Worm (Caenorhabditis elegans) whole organism, L4 larva: ENCODE data around the gene grl-17.

Source experiments
- F49E8.2 ChIP-seq: sonication (generic microtip); optimal IDR thresholded peaks from 2 replicates; lab custom pipeline; 2016; ENCODE audit warnings: missing compliant biosample characterization, mild to moderate bottlenecking, missing genetic modification characterization, borderline replicate concordance
- Y48G9A.11 ChIP-seq: fragments of 200-800 bp; sonication (Bioruptor generic); IDR thresholded peaks from 2 replicates; pipeline ENCODE4 v1.3.6; 2022; ENCODE audit warnings: missing genetic modification reagents, missing genetic modification characterization, missing compliant biosample characterization
- Y5F2A.4 ChIP-seq: fragments of 200-800 bp; sonication (Bioruptor generic); optimal IDR thresholded peaks from 2 replicates; lab custom pipeline; 2018; ENCODE audit warnings: mild to moderate bottlenecking, missing genetic modification characterization, missing compliant biosample characterization
- ZK337.2 ChIP-seq: fragments of 200-800 bp; sonication (Bioruptor generic); IDR thresholded peaks from 2 replicates; pipeline ENCODE4 v1.3.6; 2022; ENCODE audit warnings: missing genetic modification reagents, missing genetic modification characterization, missing compliant biosample characterization
- ceh-32 ChIP-seq: sonication (generic microtip); optimal IDR thresholded peaks from 2 replicates; lab custom pipeline; 2016; ENCODE audit warnings: mild to moderate bottlenecking, missing genetic modification characterization, missing compliant biosample characterization; ENCODE audit not compliant: poor library complexity
- ces-1 ChIP-seq: fragments of 150-350 bp; sonication (generic microtip); optimal IDR thresholded peaks from 4 replicates; lab custom pipeline; 2014; ENCODE audit warnings: missing biosample characterization, missing genetic modification reagents, missing genetic modification characterization
- cey-2 ChIP-seq: sonication (generic microtip); optimal IDR thresholded peaks from 3 replicates; lab custom pipeline; 2017; ENCODE audit warnings: missing genetic modification characterization, mild to moderate bottlenecking, missing compliant biosample characterization, antibody characterized with exemption, borderline replicate concordance; ENCODE audit not compliant: insufficient read depth
- daf-16 ChIP-seq, 3 experiments: sonication (generic microtip); optimal IDR thresholded peaks; 2 replicates each; lab custom pipeline; 2016 to 2017; ENCODE audit warnings: missing genetic modification characterization in 3 of 3, missing genetic modification reagents in 3 of 3, mild to moderate bottlenecking in 2 of 3, missing compliant biosample characterization in 2 of 3, missing biosample characterization in 1 of 3, moderate library complexity in 1 of 3
- daf-19 ChIP-seq: fragments of 200-800 bp; sonication (Bioruptor generic); conservative IDR thresholded peaks from 2 replicates; pipeline ENCODE4 v1.3.6; 2022; ENCODE audit warnings: missing genetic modification characterization, missing compliant biosample characterization
- dmd-6 ChIP-seq: fragments of 200-800 bp; sonication (Bioruptor generic); IDR thresholded peaks from 2 replicates; pipeline ENCODE4 v1.3.6; 2022; ENCODE audit warnings: missing genetic modification reagents, missing genetic modification characterization, missing compliant biosample characterization
- dmd-8 ChIP-seq: fragments of 200-800 bp; sonication (Bioruptor generic); IDR thresholded peaks from 2 replicates; pipeline ENCODE4 v1.3.6; 2022; ENCODE audit warnings: missing genetic modification characterization, missing compliant biosample characterization
- dpl-1 ChIP-seq: fragments of 150-350 bp; optimal IDR thresholded peaks from 2 replicates; lab custom pipeline; 2014; ENCODE audit warnings: missing biosample characterization, missing genetic modification reagents, missing genetic modification characterization
- duxl-1 ChIP-seq: sonication (generic microtip); optimal IDR thresholded peaks from 2 replicates; lab custom pipeline; 2016; ENCODE audit warnings: mild to moderate bottlenecking, missing genetic modification characterization, moderate library complexity, missing compliant biosample characterization; ENCODE audit not compliant: poor library complexity
- dve-1 ChIP-seq: sonication (generic microtip); optimal IDR thresholded peaks from 2 replicates; lab custom pipeline; 2017; ENCODE audit warnings: antibody characterized with exemption, mild to moderate bottlenecking, missing genetic modification characterization, missing compliant biosample characterization; ENCODE audit not compliant: insufficient read depth
- hlh-30 ChIP-seq: sonication (generic microtip); optimal IDR thresholded peaks from 2 replicates; lab custom pipeline; 2017; ENCODE audit warnings: antibody characterized with exemption, mild to moderate bottlenecking, missing genetic modification characterization, missing compliant biosample characterization; ENCODE audit not compliant: insufficient read depth
- lin-1 ChIP-seq: fragments of 200-800 bp; sonication (Bioruptor generic); IDR thresholded peaks from 2 replicates; pipeline ENCODE4 v1.3.6; 2022; ENCODE audit warnings: missing genetic modification reagents, missing genetic modification characterization, missing compliant biosample characterization
- lin-38 ChIP-seq: fragments of 200-800 bp; sonication (Bioruptor generic); IDR thresholded peaks from 2 replicates; pipeline ENCODE4 v1.3.6; 2022; ENCODE audit warnings: missing genetic modification reagents, missing genetic modification characterization, missing compliant biosample characterization
- lir-3 ChIP-seq: sonication (generic microtip); optimal IDR thresholded peaks from 2 replicates; lab custom pipeline; 2016; ENCODE audit warnings: mild to moderate bottlenecking, missing genetic modification characterization, missing compliant biosample characterization
- madf-5 ChIP-seq, 2 experiments: fragments of 200-800 bp; sonication (Bioruptor generic); IDR thresholded peaks; 2 replicates each; pipeline ENCODE4 v1.3.6; 2022; ENCODE audit warnings: missing compliant biosample characterization in 2 of 2, missing genetic modification characterization in 2 of 2
- mdl-1 ChIP-seq, 2 experiments: fragments of 150-350 bp in 1 of 2; sonication (generic microtip) in 1 of 2; optimal IDR thresholded peaks; 2 replicates each; lab custom pipeline; 2014 to 2017; ENCODE audit warnings: missing biosample characterization in 2 of 2, missing genetic modification characterization in 2 of 2
- mdt-29 ChIP-seq: fragments of 200-800 bp; sonication (Bioruptor generic); IDR thresholded peaks from 2 replicates; pipeline ENCODE4 v1.3.6; 2022; ENCODE audit warnings: missing genetic modification reagents, missing genetic modification characterization, missing compliant biosample characterization
- mep-1 ChIP-seq: fragments of 150-350 bp; sonication (generic microtip); optimal IDR thresholded peaks from 3 replicates; lab custom pipeline; 2014; ENCODE audit warnings: missing biosample characterization, missing genetic modification characterization
- mes-2 ChIP-seq: sonication (generic microtip); optimal IDR thresholded peaks from 2 replicates; lab custom pipeline; 2016; ENCODE audit warnings: missing genotype, mild to moderate bottlenecking, missing genetic modification characterization, missing compliant biosample characterization; ENCODE audit not compliant: poor library complexity, severe bottlenecking
- mxl-3 ChIP-seq: fragments of 200-800 bp; sonication (Bioruptor generic); optimal IDR thresholded peaks from 2 replicates; lab custom pipeline; 2018; ENCODE audit warnings: mild to moderate bottlenecking, missing genetic modification characterization, missing compliant biosample characterization
- nhr-10 ChIP-seq: fragments of 150-350 bp; optimal IDR thresholded peaks from 2 replicates; lab custom pipeline; 2014; ENCODE audit warnings: missing biosample characterization, missing genetic modification characterization
- nhr-102 ChIP-seq: sonication (generic microtip); optimal IDR thresholded peaks from 2 replicates; lab custom pipeline; 2016; ENCODE audit warnings: mild to moderate bottlenecking, missing genetic modification characterization, moderate library complexity, missing compliant biosample characterization
- nhr-237 ChIP-seq: sonication (generic microtip); optimal IDR thresholded peaks from 2 replicates; lab custom pipeline; 2017; ENCODE audit warnings: missing biosample characterization, missing genetic modification characterization
- nhr-28 ChIP-seq: fragments of 150-350 bp; optimal IDR thresholded peaks from 2 replicates; lab custom pipeline; 2014; ENCODE audit warnings: missing biosample characterization, missing genetic modification characterization
- nhr-41 ChIP-seq: fragments of 200-800 bp; sonication (Bioruptor generic); IDR thresholded peaks from 2 replicates; pipeline ENCODE4 v1.3.6; 2022; ENCODE audit warnings: missing genetic modification reagents, missing genetic modification characterization, missing compliant biosample characterization
- nhr-42 ChIP-seq: fragments of 200-800 bp; sonication (Bioruptor generic); IDR thresholded peaks from 2 replicates; pipeline ENCODE4 v1.3.6; 2022; ENCODE audit warnings: missing genetic modification characterization, missing compliant biosample characterization
- nhr-48 ChIP-seq: sonication (generic microtip); optimal IDR thresholded peaks from 2 replicates; lab custom pipeline; 2016; ENCODE audit warnings: mild to moderate bottlenecking, missing genetic modification characterization, missing compliant biosample characterization
- pqm-1 ChIP-seq: sonication (generic microtip); optimal IDR thresholded peaks from 2 replicates; lab custom pipeline; 2017; ENCODE audit warnings: missing biosample characterization, missing genetic modification characterization
- sdz-12 ChIP-seq: fragments of 200-800 bp; sonication (Bioruptor generic); optimal IDR thresholded peaks from 2 replicates; lab custom pipeline; 2018; ENCODE audit warnings: mild to moderate bottlenecking, missing genetic modification characterization, missing compliant biosample characterization
- set-16 ChIP-seq: fragments of 200-800 bp; sonication (Bioruptor generic); IDR thresholded peaks from 2 replicates; pipeline ENCODE4 v1.3.6; 2022; ENCODE audit warnings: missing genetic modification reagents, missing genetic modification characterization, missing compliant biosample characterization
- skn-1 ChIP-seq: fragments of 150-350 bp; optimal IDR thresholded peaks from 2 replicates; lab custom pipeline; 2014; ENCODE audit warnings: missing biosample characterization, missing genetic modification characterization
- snpc-4 ChIP-seq: fragments of 150-350 bp; optimal IDR thresholded peaks from 2 replicates; lab custom pipeline; 2014; ENCODE audit warnings: missing biosample characterization, missing genetic modification characterization
- unc-130 ChIP-seq: sonication (generic microtip); optimal IDR thresholded peaks from 2 replicates; lab custom pipeline; 2016; ENCODE audit warnings: missing genetic modification reagents, missing genetic modification characterization, missing compliant biosample characterization
- unc-62 ChIP-seq, 3 experiments: fragments of 150-350 bp in 1 of 3; sonication (generic microtip); optimal IDR thresholded peaks in 2 of 3; peaks in 1 of 3; 1 replicate in 1 of 3; 2 replicates in 2 of 3; lab custom pipeline; 2014 to 2017; ENCODE audit warnings: missing biosample characterization in 3 of 3, missing genetic modification characterization in 3 of 3, missing genetic modification reagents in 3 of 3, missing genotype in 1 of 3
- vab-7 ChIP-seq: fragments of 200-800 bp; sonication (Bioruptor generic); IDR thresholded peaks from 2 replicates; pipeline ENCODE4 v1.3.6; 2022; ENCODE audit warnings: missing genetic modification reagents, missing genetic modification characterization, missing compliant biosample characterization
- zag-1 ChIP-seq: fragments of 150-350 bp; optimal IDR thresholded peaks from 2 replicates; lab custom pipeline; 2014; ENCODE audit warnings: missing biosample characterization, missing genetic modification characterization
- zfp-2 ChIP-seq: sonication (generic microtip); optimal IDR thresholded peaks from 2 replicates; lab custom pipeline; 2016; ENCODE audit warnings: mild to moderate bottlenecking, missing genetic modification characterization, missing compliant biosample characterization
- zip-11 ChIP-seq: fragments of 200-800 bp; sonication (Bioruptor generic); IDR thresholded peaks from 2 replicates; pipeline ENCODE4 v1.3.6; 2022; ENCODE audit warnings: missing genetic modification characterization, missing compliant biosample characterization
- zip-2 ChIP-seq: fragments of 150-350 bp; optimal IDR thresholded peaks from 2 replicates; lab custom pipeline; 2014; ENCODE audit warnings: missing biosample characterization, missing genetic modification characterization
- ztf-11 ChIP-seq: fragments of 150-350 bp; optimal IDR thresholded peaks from 2 replicates; lab custom pipeline; 2014; ENCODE audit warnings: missing biosample characterization, missing genetic modification characterization

grl-17 gene

DNA sequence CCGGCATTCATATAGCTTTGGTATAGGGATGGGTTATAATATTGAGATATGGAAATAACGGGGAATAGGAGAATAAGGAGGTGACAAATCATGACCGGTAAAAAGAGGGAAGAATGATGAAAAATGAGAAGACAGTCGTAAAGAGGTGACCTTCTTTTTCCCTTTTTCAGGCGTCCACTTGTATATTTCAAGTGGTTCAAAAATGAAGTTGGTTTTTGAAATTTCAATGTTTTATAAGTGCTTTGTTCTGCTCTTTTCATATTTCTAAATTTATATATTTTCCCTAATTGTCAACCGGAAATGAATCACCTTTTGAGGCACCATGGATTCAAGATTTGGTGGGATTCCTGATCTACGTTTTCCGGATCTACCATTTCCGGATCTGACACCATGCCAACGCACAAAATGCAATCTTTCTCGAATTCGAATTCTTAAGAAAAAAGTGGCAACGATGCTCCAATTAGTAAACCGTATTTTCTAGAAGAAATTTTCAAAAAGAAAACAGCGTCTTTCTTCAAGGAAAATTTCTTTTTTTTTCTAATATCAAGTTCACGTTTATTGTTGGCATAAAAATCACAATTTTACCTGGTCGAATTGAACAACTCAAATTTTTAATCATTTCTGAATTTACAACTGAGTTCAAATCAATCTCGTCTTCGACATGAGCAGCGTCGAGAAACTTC, 25.9 kb upstream of the grl-17 start, which contains the start of the genes F53F4.2 and F53F4.18:
F53F4.2 (minus strand) TSS at position 101 of the 683 bp plus-strand sequence.
F53F4.18 (plus strand) TSS at position 633 of the 683 bp plus-strand sequence.
- no peak for TF ChIP-seq mxl-3 (GFP tag; lab: Kevin White, UChicago)
- no peak for TF ChIP-seq nhr-102 (tag; lab: Kevin White, UChicago)
- no peak for TF ChIP-seq unc-130 (GFP tag; lab: Kevin White, UChicago)
- no peak for TF ChIP-seq zip-2 (tag; lab: Kevin White, UChicago)
- TF ChIP-seq ceh-32: no peak
- TF ChIP-seq Y48G9A.11: no peak
- no peak for TF ChIP-seq madf-5 (GFP tag; IDR thresholded peaks at IDR 0.05; lab: Robert Waterston, UW)
- no peak for TF ChIP-seq zip-11 (GFP tag; lab: Robert Waterston, UW)
- no peak for TF ChIP-seq sdz-12 (GFP tag; lab: Kevin White, UChicago)
- TF ChIP-seq lin-38: no peak
- TF ChIP-seq zag-1 (tag; lab: Kevin White, UChicago): no peak
- no peak for TF ChIP-seq daf-19 (GFP tag; lab: Robert Waterston, UW)
- no peak for TF ChIP-seq mdl-1 (tag; optimal IDR thresholded peaks at IDR 0.05; lab: Kevin White, UChicago)
- no peak for TF ChIP-seq lir-3
- TF ChIP-seq ZK337.2 (GFP tag; lab: Robert Waterston, UW): no peak
- no peak for TF ChIP-seq dmd-6 (GFP tag; lab: Robert Waterston, UW)
- TF ChIP-seq nhr-10 (tag; lab: Kevin White, UChicago): no peak
- no peak for TF ChIP-seq skn-1
- no peak for TF ChIP-seq Y5F2A.4 (GFP tag; lab: Kevin White, UChicago)
- TF ChIP-seq lin-1 (GFP tag; lab: Robert Waterston, UW): no peak

DNA sequence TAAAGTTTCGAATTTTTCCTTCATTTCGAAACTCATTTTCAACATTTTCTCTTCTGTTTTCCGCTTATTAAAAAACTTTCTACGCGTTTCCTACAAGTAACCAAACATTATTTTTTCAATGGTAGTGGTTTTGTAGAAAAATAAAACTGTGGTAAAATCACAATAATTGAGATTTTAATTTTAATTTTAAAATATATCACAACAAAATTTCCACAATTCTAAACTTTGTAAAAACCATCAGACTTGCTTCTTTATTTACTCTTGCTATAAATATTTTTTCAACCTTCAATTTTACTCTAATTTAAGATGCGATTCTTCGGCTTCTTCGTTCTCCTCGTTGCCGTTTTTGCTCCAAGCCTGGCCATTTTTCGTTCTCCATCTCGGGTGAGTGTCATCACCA, 24.2 kb upstream of the grl-17 start, which contains the start of gene F53F4.17:
F53F4.17 (plus strand) TSS at position 301 of the 400 bp plus-strand sequence.
- no peak for TF ChIP-seq zip-2 (tag; lab: Kevin White, UChicago)
- TF ChIP-seq zfp-2 (tag; lab: Kevin White, UChicago): no peak
- no peak for TF ChIP-seq F49E8.2 (tag; lab: Kevin White, UChicago)
- no peak for TF ChIP-seq ztf-11
- TF ChIP-seq dmd-8 (GFP tag; lab: Robert Waterston, UW): no peak
- no peak for TF ChIP-seq duxl-1 (tag; lab: Kevin White, UChicago)
- TF ChIP-seq sdz-12 (GFP tag; lab: Kevin White, UChicago): no peak
- TF ChIP-seq unc-62 (GFP tag; optimal IDR thresholded peaks at IDR 0.05 in 1 of 2; lab: Kevin White, UChicago): no peak
- no peak for TF ChIP-seq unc-62 (tag; optimal IDR thresholded peaks at IDR 0.05; lab: Kevin White, UChicago)
- no peak for TF ChIP-seq lir-3
- no peak for TF ChIP-seq cey-2
- TF ChIP-seq nhr-42 (GFP tag; lab: Robert Waterston, UW): no peak
- no peak for TF ChIP-seq hlh-30

ce11 chrV:13584484-13584883, 20.7 kb upstream of the grl-17 start, which contains the start of gene F53F4.1:
F53F4.1 (plus strand) TSS chrV:13584784.
- TF ChIP-seq snpc-4 (tag; lab: Kevin White, UChicago): no peak
- no peak for TF ChIP-seq nhr-237 (tag; lab: Kevin White, UChicago)
- TF ChIP-seq ces-1 (GFP tag; lab: Kevin White, UChicago): no peak
- no peak for TF ChIP-seq vab-7 (GFP tag; lab: Robert Waterston, UW)

- TF ChIP-seq Y5F2A.4 (GFP tag; lab: Kevin White, UChicago): no peak
- TF ChIP-seq nhr-48: no peak
- TF ChIP-seq daf-16 (GFP tag; optimal IDR thresholded peaks at IDR 0.05; lab: Kevin White, UChicago): no peak
- TF ChIP-seq daf-16 (tag; optimal IDR thresholded peaks at IDR 0.05; lab: Kevin White, UChicago): peak; percentile 70
- no peak for TF ChIP-seq dpl-1 (GFP tag; lab: Kevin White, UChicago)
- TF ChIP-seq mdt-29 (GFP tag; lab: Robert Waterston, UW): no peak
- peak in 1 of 2 experiments; percentile 85 for TF ChIP-seq unc-62 (GFP tag; optimal IDR thresholded peaks at IDR 0.05 in 1 of 2; lab: Kevin White, UChicago)
- no peak for TF ChIP-seq unc-62 (tag; optimal IDR thresholded peaks at IDR 0.05; lab: Kevin White, UChicago)
- TF ChIP-seq dve-1 (tag; lab: Kevin White, UChicago): peak; percentile 65
- TF ChIP-seq madf-5 (GFP tag; IDR thresholded peaks at IDR 0.05; lab: Robert Waterston, UW): no peak
- TF ChIP-seq mep-1: peak; percentile 8
- TF ChIP-seq nhr-41 (GFP tag; lab: Robert Waterston, UW): no peak
- no peak for TF ChIP-seq nhr-28 (tag; lab: Kevin White, UChicago)
- TF ChIP-seq pqm-1 (tag; lab: Kevin White, UChicago): peak; percentile 63
- TF ChIP-seq set-16 (GFP tag; lab: Robert Waterston, UW): no peak
- peak; percentile 53 for TF ChIP-seq mes-2 (tag; lab: Kevin White, UChicago)
Observed at ce11 chrV:13580696-13581095, 17.0 kb upstream of the grl-17 start, which contains the start of gene C50B8.5. C50B8.5 (plus strand) TSS chrV:13580968.
